Worm (Caenorhabditis elegans) whole organism, L3 larva: ENCODE measurements around the gene rop-1.

Experiments
- ama-1 ChIP-seq: fragments of 150-350 bp; optimal IDR thresholded peaks from 2 replicates; lab custom pipeline; 2018
- tbx-2 ChIP-seq: sonication (generic microtip); optimal IDR thresholded peaks from 2 replicates; lab custom pipeline; 2016; ENCODE audit warnings: mild to moderate bottlenecking, missing genetic modification characterization, missing compliant biosample characterization

- TF ChIP-seq tbx-2 (tag; lab: Kevin White, UChicago) (no peak), ama-1 (lab: Kevin White, UChicago) (no peak)
These were observed 11.8 kb downstream of the rop-1 start, which contains the start of gene C12D8.9 for ce11 chrV:10243105-10243504.
